Fruit fly (Drosophila melanogaster) whole organism, prepupa: ENCODE data around the gene Cpr76Bd.

Source experiments
- CG10631 ChIP-seq: fragments of 200-800 bp; sonication (Bioruptor generic); optimal IDR thresholded peaks from 2 replicates; lab custom pipeline; 2016; ENCODE audit warnings: missing biosample characterization, missing genetic modification characterization
- CG11294 ChIP-seq: fragments of 200-800 bp; sonication (Bioruptor generic); IDR thresholded peaks from 2 replicates; pipeline ENCODE4 v1.3.6; 2022; ENCODE audit warnings: missing biosample characterization, missing genetic modification characterization
- CG11762 ChIP-seq: fragments of 200-800 bp; sonication (Bioruptor generic); optimal IDR thresholded peaks from 3 replicates; lab custom pipeline; 2016; ENCODE audit warnings: missing biosample characterization, missing genetic modification characterization; ENCODE audit not compliant: insufficient read depth
- CG15336 ChIP-seq: fragments of 200-800 bp; sonication (Bioruptor generic); IDR thresholded peaks from 2 replicates; pipeline ENCODE4 v1.3.6; 2022; ENCODE audit warnings: missing biosample characterization, missing genetic modification characterization
- CG1621 ChIP-seq: fragments of 200-800 bp; sonication (Bioruptor generic); optimal IDR thresholded peaks from 3 replicates; lab custom pipeline; 2018; ENCODE audit warnings: missing biosample characterization, mild to moderate bottlenecking, missing genetic modification characterization
- CG31627 ChIP-seq: fragments of 200-800 bp; sonication (Bioruptor generic); optimal IDR thresholded peaks from 3 replicates; lab custom pipeline; 2016; ENCODE audit warnings: missing biosample characterization, missing genetic modification characterization
- CG32006 ChIP-seq: fragments of 200-800 bp; sonication (Bioruptor generic); optimal IDR thresholded peaks from 3 replicates; lab custom pipeline; 2017; ENCODE audit warnings: missing biosample characterization, mild to moderate bottlenecking, missing genetic modification characterization
- CG34406 ChIP-seq: fragments of 200-800 bp; sonication (Bioruptor generic); optimal IDR thresholded peaks from 3 replicates; lab custom pipeline; 2016; ENCODE audit warnings: missing biosample characterization, missing genetic modification characterization
- CG3919 ChIP-seq: fragments of 200-800 bp; sonication (Bioruptor generic); optimal IDR thresholded peaks from 3 replicates; lab custom pipeline; 2016; ENCODE audit warnings: missing biosample characterization, missing genetic modification characterization
- CG4318 ChIP-seq: fragments of 200-800 bp; sonication (Bioruptor generic); optimal IDR thresholded peaks from 3 replicates; lab custom pipeline; 2017; ENCODE audit warnings: missing biosample characterization, mild to moderate bottlenecking, missing genetic modification characterization
- CG6163 ChIP-seq: fragments of 200-800 bp; sonication (Bioruptor generic); IDR thresholded peaks from 3 replicates; pipeline ENCODE4 v1.3.6; 2022; ENCODE audit warnings: missing biosample characterization, missing genetic modification characterization
- CG6276 ChIP-seq: fragments of 200-800 bp; sonication (Bioruptor generic); optimal IDR thresholded peaks from 2 replicates; lab custom pipeline; 2017; ENCODE audit warnings: missing biosample characterization, mild to moderate bottlenecking, missing genetic modification characterization
- CG6792 ChIP-seq: fragments of 200-800 bp; sonication (Bioruptor generic); optimal IDR thresholded peaks from 3 replicates; lab custom pipeline; 2016; ENCODE audit warnings: missing biosample characterization, missing genetic modification characterization
- CG6808 ChIP-seq: fragments of 200-800 bp; sonication (Bioruptor generic); optimal IDR thresholded peaks from 3 replicates; lab custom pipeline; 2017; ENCODE audit warnings: missing biosample characterization, missing genetic modification characterization, mild to moderate bottlenecking, moderate library complexity, missing genetic modification reagents
- CG8119 ChIP-seq: fragments of 200-800 bp; sonication (Bioruptor generic); IDR thresholded peaks from 3 replicates; pipeline ENCODE4 v1.3.6; 2022; ENCODE audit warnings: missing biosample characterization, missing genetic modification characterization
- Eip75B ChIP-seq: fragments of 200-800 bp; sonication (Bioruptor generic); optimal IDR thresholded peaks from 3 replicates; lab custom pipeline; 2016; ENCODE audit warnings: missing biosample characterization, missing genetic modification characterization
- Eip78C ChIP-seq: fragments of 200-800 bp; sonication (Bioruptor generic); peaks from one replicate; lab custom pipeline; 2016; ENCODE audit warnings: missing biosample characterization, missing genetic modification characterization
- Eip93F ChIP-seq: fragments of 200-800 bp; sonication (Bioruptor generic); optimal IDR thresholded peaks from 2 replicates; lab custom pipeline; 2016; ENCODE audit warnings: missing biosample characterization, mild to moderate bottlenecking, missing genetic modification characterization
- Ets21C ChIP-seq: fragments of 200-800 bp; sonication (Bioruptor generic); optimal IDR thresholded peaks from 3 replicates; lab custom pipeline; 2016; ENCODE audit warnings: missing biosample characterization, missing genetic modification characterization
- Gug ChIP-seq: fragments of 200-800 bp; sonication (Bioruptor generic); IDR thresholded peaks from 2 replicates; pipeline ENCODE4 v1.3.6; 2022; ENCODE audit warnings: missing biosample characterization, missing genetic modification characterization
- Hr38 ChIP-seq: sonication (Bioruptor generic); optimal IDR thresholded peaks from 2 replicates; lab custom pipeline; 2016; ENCODE audit warnings: missing biosample characterization, missing genetic modification characterization
- Hr4 ChIP-seq: fragments of 200-800 bp; sonication (Bioruptor generic); optimal IDR thresholded peaks from 3 replicates; lab custom pipeline; 2016; ENCODE audit warnings: missing biosample characterization, missing genetic modification characterization
- Lpt ChIP-seq: fragments of 200-800 bp; sonication (Bioruptor generic); optimal IDR thresholded peaks from 3 replicates; lab custom pipeline; 2016; ENCODE audit warnings: missing biosample characterization, missing genetic modification characterization
- Met ChIP-seq: fragments of 200-800 bp; sonication (Bioruptor generic); optimal IDR thresholded peaks from 3 replicates; lab custom pipeline; 2016; ENCODE audit warnings: missing biosample characterization, missing genetic modification characterization
- OdsH ChIP-seq: fragments of 200-800 bp; sonication (Bioruptor generic); optimal IDR thresholded peaks from 3 replicates; lab custom pipeline; 2016; ENCODE audit warnings: missing biosample characterization, missing genetic modification characterization
- Sox102F ChIP-seq: fragments of 200-800 bp; sonication (Bioruptor generic); optimal IDR thresholded peaks from 2 replicates; lab custom pipeline; 2016; ENCODE audit warnings: missing biosample characterization, mild to moderate bottlenecking, missing genetic modification characterization
- Sox14 ChIP-seq: fragments of 200-800 bp; sonication (Bioruptor generic); optimal IDR thresholded peaks from 3 replicates; lab custom pipeline; 2016; ENCODE audit warnings: missing biosample characterization, missing genetic modification characterization
- eg ChIP-seq: fragments of 200-800 bp; sonication (Bioruptor generic); IDR thresholded peaks from 3 replicates; pipeline ENCODE4 v1.3.6; 2022; ENCODE audit warnings: missing biosample characterization, missing genetic modification characterization
- esn ChIP-seq: fragments of 200-800 bp; sonication (Bioruptor generic); optimal IDR thresholded peaks from 2 replicates; lab custom pipeline; 2016; ENCODE audit warnings: missing biosample characterization, mild to moderate bottlenecking, missing genetic modification characterization, moderate library complexity
- fd59A ChIP-seq: fragments of 200-800 bp; sonication (Bioruptor generic); optimal IDR thresholded peaks from 2 replicates; lab custom pipeline; 2017; ENCODE audit warnings: missing biosample characterization, mild to moderate bottlenecking, missing genetic modification characterization, missing genetic modification reagents
- fkh ChIP-seq: fragments of 200-800 bp; sonication (Bioruptor generic); optimal IDR thresholded peaks from 3 replicates; lab custom pipeline; 2017; ENCODE audit warnings: missing biosample characterization, mild to moderate bottlenecking, missing genetic modification characterization, moderate library complexity
- lz ChIP-seq: fragments of 200-800 bp; sonication (Bioruptor generic); optimal IDR thresholded peaks from 3 replicates; lab custom pipeline; 2016; ENCODE audit warnings: missing biosample characterization, missing genetic modification characterization
- net ChIP-seq: fragments of 200-800 bp; sonication (Bioruptor generic); optimal IDR thresholded peaks from 3 replicates; lab custom pipeline; 2016; ENCODE audit warnings: missing biosample characterization, missing genetic modification characterization
- pdm3 ChIP-seq: fragments of 200-800 bp; sonication (Bioruptor generic); optimal IDR thresholded peaks from 3 replicates; lab custom pipeline; 2016; ENCODE audit warnings: missing biosample characterization, missing genetic modification characterization
- salr ChIP-seq, 2 experiments: fragments of 200-800 bp; sonication (Bioruptor generic); optimal IDR thresholded peaks; 3 replicates each; lab custom pipeline; 2016 to 2018; ENCODE audit warnings: missing biosample characterization in 2 of 2, missing genetic modification characterization in 2 of 2, mild to moderate bottlenecking in 1 of 2
- ss ChIP-seq, 2 experiments: fragments of 200-800 bp; sonication (Bioruptor generic); optimal IDR thresholded peaks; 2 replicates in 1 of 2; 3 replicates in 1 of 2; lab custom pipeline; 2017 to 2018; ENCODE audit warnings: mild to moderate bottlenecking in 2 of 2, missing biosample characterization in 2 of 2, missing genetic modification characterization in 2 of 2, moderate library complexity in 1 of 2
- svp ChIP-seq: fragments of 200-800 bp; sonication (Bioruptor generic); peaks from one replicate; lab custom pipeline; 2016; ENCODE audit warnings: missing biosample characterization, missing genetic modification characterization
- topi ChIP-seq: fragments of 200-800 bp; sonication (Bioruptor generic); optimal IDR thresholded peaks from 3 replicates; lab custom pipeline; 2016; ENCODE audit warnings: missing biosample characterization, missing genetic modification characterization
- vri ChIP-seq: fragments of 200-800 bp; sonication (Bioruptor generic); optimal IDR thresholded peaks from 3 replicates; lab custom pipeline; 2016; ENCODE audit warnings: missing biosample characterization, mild to moderate bottlenecking, missing genetic modification characterization

Cpr76Bd gene

DNA sequence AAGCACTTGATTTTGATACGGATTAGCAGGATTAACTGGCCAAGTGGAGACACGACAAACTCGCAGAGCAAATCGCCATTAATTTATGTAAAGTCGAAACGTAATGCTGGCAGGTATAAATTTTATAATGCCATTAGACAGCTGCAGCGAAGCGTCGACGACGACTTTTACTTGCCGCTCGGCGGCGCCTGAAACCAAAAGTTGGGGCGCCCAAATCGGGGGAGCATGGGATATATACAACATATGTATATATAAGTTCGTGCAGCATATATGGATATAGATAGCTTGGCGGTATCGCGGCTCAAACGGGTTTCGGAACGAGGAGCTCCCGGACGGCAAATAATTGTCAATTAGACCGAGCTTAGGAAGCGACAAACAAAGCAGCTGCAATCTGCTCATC is 11.9 kb upstream of the Cpr76Bd start, which contains the start of gene Cpr76Bc:
Cpr76Bc (plus strand) TSS at position 301 of the 400 bp plus-strand sequence.
- TF ChIP-seq CG15336 (GFP tag; lab: Robert Waterston, UW) (peak; percentile 36; the same call in 1 of the 2 replicates), topi (GFP tag; lab: Kevin White, UChicago) (no peak), Lpt (GFP tag; lab: Kevin White, UChicago) (peak; percentile 4), pdm3 (no peak), net (GFP tag; lab: Kevin White, UChicago) (no peak), vri (GFP tag; lab: Kevin White, UChicago) (no peak), CG4318 (no peak), fd59A (no peak), Eip78C (GFP tag; lab: Kevin White, UChicago) (peak; percentile 18), CG3919 (GFP tag; lab: Kevin White, UChicago) (no peak), Met (GFP tag; lab: Kevin White, UChicago) (no peak), CG32006 (GFP tag; lab: Kevin White, UChicago) (no peak)

DNA sequence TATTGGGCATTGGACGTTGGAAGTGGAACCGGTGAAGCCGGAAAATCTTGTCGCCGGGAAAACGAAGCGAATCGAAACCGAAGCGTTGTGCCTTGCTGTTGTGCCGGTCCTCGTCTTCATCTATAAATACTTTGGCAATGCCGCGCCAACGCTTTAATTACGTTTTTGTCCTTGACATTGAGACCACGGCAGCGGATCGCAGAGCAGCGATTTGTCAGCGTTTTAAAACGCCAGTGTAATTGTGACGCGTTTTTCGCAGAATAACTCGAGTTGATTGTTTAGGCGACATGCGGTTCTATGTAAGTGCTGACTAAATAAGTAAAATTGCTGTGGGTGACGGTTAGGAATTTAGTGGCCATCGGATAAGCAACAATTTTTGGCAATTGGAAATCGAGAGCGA is 11.4 kb upstream of the Cpr76Bd start:
- TF ChIP-seq eg (GFP tag; lab: Robert Waterston, UW) (0 out of 3 replicates have a peak, but pooled peaks have one; percentile 29), ss (GFP tag; optimal IDR thresholded peaks at IDR 0.05; lab: Kevin White, UChicago) (no peak), Sox102F (GFP tag; lab: Kevin White, UChicago) (no peak)

DNA sequence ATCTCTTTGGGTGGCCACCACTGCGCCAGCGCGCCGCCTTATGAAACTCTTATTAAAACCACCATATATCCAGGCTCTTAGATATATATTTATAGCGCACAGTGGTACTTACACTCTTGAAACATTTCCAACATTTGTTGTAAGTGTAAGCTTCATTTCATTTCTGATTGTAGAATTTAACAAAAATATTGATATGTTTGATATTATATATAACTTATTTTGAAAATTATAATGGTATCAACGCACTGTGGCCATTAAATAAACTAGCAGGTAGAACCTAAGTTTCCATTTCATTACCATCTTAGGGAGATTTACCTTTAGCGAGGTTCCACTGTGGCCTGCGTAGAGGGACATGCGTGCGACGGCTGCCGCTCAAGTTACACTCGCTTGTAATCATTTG is 7.9 kb upstream of the Cpr76Bd start:
- TF ChIP-seq CG8119 (peak; percentile 67), CG3919 (GFP tag; lab: Kevin White, UChicago) (no peak), CG10631 (GFP tag; lab: Kevin White, UChicago) (no peak), CG6276 (peak; percentile 37), CG11294 (GFP tag; lab: Robert Waterston, UW) (peak; percentile 29; the same call in 1 of the 2 replicates), Eip93F (GFP tag; lab: Kevin White, UChicago) (no peak), CG11762 (no peak), CG32006 (GFP tag; lab: Kevin White, UChicago) (peak; percentile 14), fd59A (no peak), CG6792 (GFP tag; lab: Kevin White, UChicago) (no peak), Ets21C (GFP tag; lab: Kevin White, UChicago) (no peak), salr (GFP tag; optimal IDR thresholded peaks at IDR 0.05; lab: Kevin White, UChicago) (no peak), Gug (no peak), CG31627 (GFP tag; lab: Kevin White, UChicago) (no peak), esn (GFP tag; lab: Kevin White, UChicago) (no peak), lz (GFP tag; lab: Kevin White, UChicago) (no peak), Met (GFP tag; lab: Kevin White, UChicago) (no peak), CG6808 (GFP tag; lab: Kevin White, UChicago) (no peak), svp (GFP tag; lab: Kevin White, UChicago) (peak; percentile 28), eg (GFP tag; lab: Robert Waterston, UW) (peak; percentile 41; the same call in 1 of the 3 replicates), Sox14 (GFP tag; lab: Kevin White, UChicago) (no peak), CG1621 (no peak), CG15336 (GFP tag; lab: Robert Waterston, UW) (peak; percentile 62), CG6163 (no peak), Hr38 (no peak)
- TF ChIP-seq, all 60 proteins: peak for 7

DNA sequence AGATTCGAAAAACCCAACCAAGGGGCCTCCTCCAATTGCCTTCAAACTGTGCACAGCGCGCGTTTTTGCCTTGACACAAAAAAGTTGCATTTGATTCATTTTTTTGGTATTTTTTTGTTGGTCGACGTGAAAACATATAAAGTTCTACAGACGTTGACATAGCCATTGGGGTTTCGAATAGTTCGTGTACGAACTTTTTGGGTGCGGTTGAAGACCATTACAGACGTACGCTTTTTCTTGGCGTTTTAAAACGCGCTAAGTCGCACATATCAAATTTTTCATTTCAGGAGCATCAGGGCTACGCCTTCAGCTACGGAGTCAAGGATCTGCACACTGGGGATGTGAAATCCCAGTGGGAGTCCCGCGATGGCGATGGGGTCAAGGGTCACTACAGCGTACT is 6.8 kb upstream of the Cpr76Bd start:
- TF ChIP-seq Eip75B (GFP tag; lab: Kevin White, UChicago) (no peak), esn (GFP tag; lab: Kevin White, UChicago) (no peak), CG34406 (GFP tag; lab: Kevin White, UChicago) (no peak), fkh (GFP tag; lab: Kevin White, UChicago) (no peak), Sox14 (GFP tag; lab: Kevin White, UChicago) (no peak), Hr4 (GFP tag; lab: Kevin White, UChicago) (no peak), OdsH (GFP tag; lab: Kevin White, UChicago) (no peak), Eip93F (GFP tag; lab: Kevin White, UChicago) (no peak)
